Worm (Caenorhabditis elegans) whole organism, young adult: ENCODE results near the gene K11H3.3.

ENCODE experiments used
- B0019.2 ChIP-seq: fragments of 200-800 bp; sonication (Bioruptor generic); conservative IDR thresholded peaks from 2 replicates; pipeline ENCODE4 v1.3.6; 2022; ENCODE audit warnings: missing genetic modification reagents, missing genetic modification characterization, missing compliant biosample characterization
- B0035.1 ChIP-seq: sonication (generic microtip); optimal IDR thresholded peaks from 2 replicates; lab custom pipeline; 2016; ENCODE audit warnings: missing genetic modification characterization, mild to moderate bottlenecking, missing compliant biosample characterization, missing genotype, missing genetic modification reagents
- B0261.1 ChIP-seq: sonication (generic microtip); optimal IDR thresholded peaks from 2 replicates; lab custom pipeline; 2016; ENCODE audit warnings: mild to moderate bottlenecking, missing genetic modification characterization, moderate library complexity, missing compliant biosample characterization
- F49E8.2 ChIP-seq: sonication (generic microtip); optimal IDR thresholded peaks from 3 replicates; lab custom pipeline; 2017; ENCODE audit warnings: missing genetic modification characterization, mild to moderate bottlenecking, missing compliant biosample characterization, antibody characterized with exemption, moderate library complexity; ENCODE audit not compliant: insufficient read depth
- F52B5.7 ChIP-seq: sonication (generic microtip); optimal IDR thresholded peaks from 2 replicates; lab custom pipeline; 2016; ENCODE audit warnings: mild to moderate bottlenecking, missing genetic modification characterization, missing compliant biosample characterization
- F57A8.1 ChIP-seq: fragments of 200-800 bp; sonication (Bioruptor generic); optimal IDR thresholded peaks from 2 replicates; lab custom pipeline; 2018; ENCODE audit warnings: mild to moderate bottlenecking, missing genetic modification characterization, moderate library complexity, missing compliant biosample characterization
- Y53G8AR.9 ChIP-seq: fragments of 200-800 bp; sonication (Bioruptor generic); conservative IDR thresholded peaks from 2 replicates; pipeline ENCODE4 v1.3.6; 2022; ENCODE audit warnings: missing genetic modification reagents, missing genetic modification characterization, missing compliant biosample characterization
- Y79H2A.3 ChIP-seq: fragments of 200-800 bp; sonication (Bioruptor generic); conservative IDR thresholded peaks from 2 replicates; pipeline ENCODE4 v1.3.6; 2022; ENCODE audit warnings: missing genetic modification reagents, missing genetic modification characterization, missing compliant biosample characterization
- Y95B8A.8 ChIP-seq: fragments of 200-800 bp; sonication (Bioruptor generic); IDR thresholded peaks from 2 replicates; pipeline ENCODE4 v1.3.6; 2022; ENCODE audit warnings: missing genetic modification reagents, missing genetic modification characterization, missing compliant biosample characterization
- aptf-2 ChIP-seq: fragments of 200-800 bp; sonication (Bioruptor generic); conservative IDR thresholded peaks from 2 replicates; pipeline ENCODE4 v1.3.6; 2022; ENCODE audit warnings: missing genetic modification reagents, missing genetic modification characterization, missing compliant biosample characterization
- atf-7 ChIP-seq: sonication (generic microtip); optimal IDR thresholded peaks from 2 replicates; lab custom pipeline; 2017; ENCODE audit warnings: mild to moderate bottlenecking, missing genetic modification characterization, missing compliant biosample characterization
- athp-1 ChIP-seq: sonication (generic microtip); optimal IDR thresholded peaks from 2 replicates; lab custom pipeline; 2017; ENCODE audit warnings: mild to moderate bottlenecking, missing genetic modification characterization, missing compliant biosample characterization
- attf-5 ChIP-seq: fragments of 200-800 bp; sonication (Bioruptor generic); optimal IDR thresholded peaks from 2 replicates; lab custom pipeline; 2018; ENCODE audit warnings: mild to moderate bottlenecking, missing genetic modification characterization, missing compliant biosample characterization
- bed-1 ChIP-seq: fragments of 200-800 bp; sonication (Bioruptor generic); IDR thresholded peaks from 2 replicates; pipeline ENCODE4 v1.3.6; 2022; ENCODE audit warnings: missing genetic modification reagents, missing genetic modification characterization, missing compliant biosample characterization
- cebp-2 ChIP-seq: fragments of 200-800 bp; sonication (Bioruptor generic); IDR thresholded peaks from 2 replicates; pipeline ENCODE4 v1.3.6; 2022; ENCODE audit warnings: missing genetic modification characterization, missing compliant biosample characterization
- ceh-27 ChIP-seq: fragments of 200-800 bp; sonication (Bioruptor generic); optimal IDR thresholded peaks from 2 replicates; lab custom pipeline; 2018; ENCODE audit warnings: mild to moderate bottlenecking, missing genetic modification characterization, moderate library complexity, missing compliant biosample characterization
- ceh-79 ChIP-seq: sonication (generic microtip); optimal IDR thresholded peaks from 2 replicates; lab custom pipeline; 2017; ENCODE audit warnings: mild to moderate bottlenecking, missing genetic modification characterization, missing compliant biosample characterization
- ceh-91 ChIP-seq: fragments of 200-800 bp; sonication (Bioruptor generic); IDR thresholded peaks from 2 replicates; pipeline ENCODE4 v1.3.6; 2022; ENCODE audit warnings: missing genetic modification reagents, missing genetic modification characterization, missing compliant biosample characterization
- dox-1 ChIP-seq: fragments of 200-800 bp; sonication (Bioruptor generic); IDR thresholded peaks from 2 replicates; pipeline ENCODE4 v1.3.6; 2022; ENCODE audit warnings: missing genetic modification reagents, missing genetic modification characterization, missing compliant biosample characterization
- egl-18 ChIP-seq: fragments of 200-800 bp; sonication (Bioruptor generic); IDR thresholded peaks from 2 replicates; pipeline ENCODE4 v1.3.6; 2022; ENCODE audit warnings: missing genetic modification reagents, missing genetic modification characterization, missing compliant biosample characterization
- egrh-3 ChIP-seq: fragments of 200-800 bp; sonication (Bioruptor generic); IDR thresholded peaks from 2 replicates; pipeline ENCODE4 v1.3.6; 2022; ENCODE audit warnings: missing genetic modification reagents, missing genetic modification characterization, missing compliant biosample characterization
- ekl-4 ChIP-seq: fragments of 200-800 bp; sonication (Bioruptor generic); IDR thresholded peaks from 2 replicates; pipeline ENCODE4 v1.3.6; 2022; ENCODE audit warnings: missing genetic modification reagents, missing genetic modification characterization, missing compliant biosample characterization
- gei-17 ChIP-seq: fragments of 200-800 bp; sonication (Bioruptor generic); optimal IDR thresholded peaks from 2 replicates; lab custom pipeline; 2018; ENCODE audit warnings: mild to moderate bottlenecking, missing genetic modification characterization, missing compliant biosample characterization
- him-1 ChIP-seq: sonication (generic microtip); optimal IDR thresholded peaks from 2 replicates; lab custom pipeline; 2016; ENCODE audit warnings: missing genotype, missing genetic modification reagents, missing genetic modification characterization, missing compliant biosample characterization
- hlh-26 ChIP-seq: fragments of 200-800 bp; sonication (Bioruptor generic); conservative IDR thresholded peaks from 2 replicates; pipeline ENCODE4 v1.3.6; 2022; ENCODE audit warnings: missing genetic modification reagents, missing genetic modification characterization, missing compliant biosample characterization
- hrde-1 ChIP-seq: sonication (generic microtip); optimal IDR thresholded peaks from 2 replicates; lab custom pipeline; 2016; ENCODE audit warnings: missing genetic modification characterization, mild to moderate bottlenecking, missing compliant biosample characterization, moderate library complexity, missing genotype, missing genetic modification reagents, borderline replicate concordance
- hsf-1 ChIP-seq: fragments of 200-800 bp; sonication (Bioruptor generic); IDR thresholded peaks from 2 replicates; pipeline ENCODE4 v1.3.6; 2022; ENCODE audit warnings: missing genetic modification reagents, missing genetic modification characterization, missing compliant biosample characterization
- let-526 ChIP-seq: fragments of 200-800 bp; sonication (Bioruptor generic); IDR thresholded peaks from 2 replicates; pipeline ENCODE4 v1.3.6; 2022; ENCODE audit warnings: missing genetic modification reagents, missing genetic modification characterization, missing compliant biosample characterization
- lin-26 ChIP-seq: fragments of 200-800 bp; sonication (Bioruptor generic); IDR thresholded peaks from 2 replicates; pipeline ENCODE4 v1.3.6; 2022; ENCODE audit warnings: missing genetic modification reagents, missing genetic modification characterization, missing compliant biosample characterization
- lir-1 ChIP-seq: fragments of 200-800 bp; sonication (Bioruptor generic); conservative IDR thresholded peaks from 2 replicates; pipeline ENCODE4 v1.3.6; 2022; ENCODE audit warnings: missing genetic modification reagents, missing genetic modification characterization, missing compliant biosample characterization
- lsy-27 ChIP-seq: sonication (generic microtip); optimal IDR thresholded peaks from 2 replicates; lab custom pipeline; 2017; ENCODE audit warnings: missing genetic modification characterization, mild to moderate bottlenecking, missing compliant biosample characterization, antibody characterized with exemption, missing genotype, borderline replicate concordance; ENCODE audit not compliant: insufficient read depth
- madf-6 ChIP-seq: fragments of 200-800 bp; sonication (Bioruptor generic); IDR thresholded peaks from 2 replicates; pipeline ENCODE4 v1.3.6; 2022; ENCODE audit warnings: missing genetic modification reagents, missing genetic modification characterization, missing compliant biosample characterization
- mxl-1 ChIP-seq: sonication (generic microtip); optimal IDR thresholded peaks from 2 replicates; lab custom pipeline; 2016; ENCODE audit warnings: missing genetic modification characterization, missing compliant biosample characterization
- nfya-2 ChIP-seq: fragments of 200-800 bp; sonication (Bioruptor generic); IDR thresholded peaks from 2 replicates; pipeline ENCODE4 v1.3.6; 2022; ENCODE audit warnings: missing genetic modification reagents, missing genetic modification characterization, missing compliant biosample characterization
- nhr-179 ChIP-seq: sonication (generic microtip); optimal IDR thresholded peaks from 2 replicates; lab custom pipeline; 2016; ENCODE audit warnings: mild to moderate bottlenecking, missing genetic modification characterization, missing compliant biosample characterization
- pha-4 ChIP-seq: fragments of 150-350 bp; sonication (generic microtip); optimal IDR thresholded peaks from 2 replicates; lab custom pipeline; 2014; ENCODE audit warnings: missing biosample characterization, missing genetic modification reagents, missing genetic modification characterization
- repo-1 ChIP-seq: sonication (generic microtip); optimal IDR thresholded peaks from 2 replicates; lab custom pipeline; 2017; ENCODE audit warnings: mild to moderate bottlenecking, missing genetic modification characterization, missing compliant biosample characterization
- sdz-38 ChIP-seq: sonication (generic microtip); optimal IDR thresholded peaks from 2 replicates; lab custom pipeline; 2016; ENCODE audit warnings: missing genotype, missing genetic modification characterization, missing compliant biosample characterization
- snpc-1.1 ChIP-seq: sonication (generic microtip); optimal IDR thresholded peaks from 2 replicates; lab custom pipeline; 2017; ENCODE audit warnings: missing genetic modification characterization, mild to moderate bottlenecking, missing compliant biosample characterization, antibody characterized with exemption, moderate library complexity, missing genotype, missing genetic modification reagents; ENCODE audit not compliant: insufficient read depth
- tbx-9 ChIP-seq: sonication (generic microtip); optimal IDR thresholded peaks from 2 replicates; lab custom pipeline; 2016; ENCODE audit warnings: borderline replicate concordance, missing genetic modification characterization, inconsistent platforms, missing compliant biosample characterization
- xnd-1 ChIP-seq: sonication (generic microtip); optimal IDR thresholded peaks from 2 replicates; lab custom pipeline; 2016; ENCODE audit warnings: missing genotype, missing genetic modification reagents, missing genetic modification characterization, missing compliant biosample characterization
- zfh-2 ChIP-seq: fragments of 200-800 bp; sonication (Bioruptor generic); conservative IDR thresholded peaks from 2 replicates; pipeline ENCODE4 v1.3.6; 2022; ENCODE audit warnings: missing genetic modification reagents, missing genetic modification characterization, missing compliant biosample characterization
- ztf-25 ChIP-seq: fragments of 200-800 bp; sonication (Bioruptor generic); IDR thresholded peaks from 2 replicates; pipeline ENCODE4 v1.3.6; 2022; ENCODE audit warnings: missing genetic modification reagents, missing genetic modification characterization, missing compliant biosample characterization
- ztf-26 ChIP-seq: sonication (generic microtip); optimal IDR thresholded peaks from 2 replicates; lab custom pipeline; 2017; ENCODE audit warnings: missing genetic modification characterization, missing compliant biosample characterization

K11H3.3 gene

DNA sequence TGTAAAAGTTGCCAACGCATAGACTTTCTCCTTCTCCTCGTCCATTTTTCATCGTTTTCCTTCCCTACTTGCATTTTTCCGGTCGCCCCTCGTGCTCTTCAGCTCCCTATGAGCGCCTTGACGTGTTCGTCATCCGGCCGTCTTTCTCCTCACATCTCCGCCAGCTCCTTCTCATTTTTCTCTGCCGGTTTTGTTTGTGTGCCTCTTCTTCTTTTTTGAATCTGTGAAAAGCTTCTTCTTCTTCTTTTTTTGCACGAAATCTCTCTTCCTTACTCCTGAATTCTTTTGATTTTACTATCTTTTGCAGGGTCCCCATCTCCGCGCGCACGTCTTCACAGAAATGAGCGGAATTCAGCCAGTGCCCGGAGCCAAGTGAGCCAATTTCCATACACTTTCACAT, at the start of gene K11H3.3:
Gene K11H3.3, plus strand, starts transcription at position 308 of the 400 bp plus-strand sequence.
- no peak for TF ChIP-seq hlh-26 (GFP tag; lab: Robert Waterston, UW)
- 0 out of 2 replicates have a peak, but pooled peaks have one; percentile 5 for TF ChIP-seq dox-1 (GFP tag; lab: Robert Waterston, UW)

DNA sequence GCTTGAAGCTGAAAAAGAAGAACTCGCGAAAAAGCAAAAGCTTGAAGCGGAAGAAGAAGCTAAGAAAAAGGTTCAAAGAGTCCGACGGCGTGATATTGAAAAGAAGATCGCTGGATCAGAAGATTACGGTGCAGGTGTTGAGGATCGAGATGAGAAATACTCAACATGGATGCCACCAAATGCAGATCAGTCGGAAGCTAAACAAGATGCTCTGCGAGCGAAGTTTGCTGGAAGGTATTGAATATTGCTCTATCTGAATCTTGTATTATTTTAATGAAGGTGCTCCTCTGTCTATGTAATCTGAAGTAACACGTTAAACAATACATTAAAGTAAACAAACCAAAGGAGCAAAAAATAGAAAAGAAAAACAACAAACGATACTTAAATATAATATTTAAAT, 49.6 kb upstream of the K11H3.3 start:
- TF ChIP-seq Y79H2A.3 = 0 out of 2 replicates have a peak, but pooled peaks have one; percentile 21
- TF ChIP-seq him-1 (tag; lab: Kevin White, UChicago) = peak; percentile 73
- 0 out of 2 replicates have a peak, but pooled peaks have one; percentile 67 for TF ChIP-seq Y95B8A.8 (GFP tag; lab: Robert Waterston, UW)
- TF ChIP-seq let-526 (GFP tag; lab: Robert Waterston, UW) = no peak
- no peak for TF ChIP-seq aptf-2 (GFP tag; lab: Robert Waterston, UW)
- peak; percentile 2 for TF ChIP-seq hrde-1 (tag; lab: Kevin White, UChicago)
- no peak for TF ChIP-seq bed-1 (GFP tag; lab: Robert Waterston, UW)
- no peak for TF ChIP-seq B0019.2 (GFP tag; lab: Robert Waterston, UW)
- TF ChIP-seq lin-26 = peak; percentile 51
- no peak for TF ChIP-seq nhr-179 (tag; lab: Kevin White, UChicago)
- TF ChIP-seq F49E8.2 = peak; percentile 9
- TF ChIP-seq athp-1 (tag; lab: Kevin White, UChicago) = peak; percentile 4
- 0 out of 2 replicates have a peak, but pooled peaks have one; percentile 29 for TF ChIP-seq dox-1 (GFP tag; lab: Robert Waterston, UW)
- TF ChIP-seq hsf-1 (GFP tag; lab: Robert Waterston, UW) = peak; percentile 53; the same call in 1 of the 2 replicates

DNA sequence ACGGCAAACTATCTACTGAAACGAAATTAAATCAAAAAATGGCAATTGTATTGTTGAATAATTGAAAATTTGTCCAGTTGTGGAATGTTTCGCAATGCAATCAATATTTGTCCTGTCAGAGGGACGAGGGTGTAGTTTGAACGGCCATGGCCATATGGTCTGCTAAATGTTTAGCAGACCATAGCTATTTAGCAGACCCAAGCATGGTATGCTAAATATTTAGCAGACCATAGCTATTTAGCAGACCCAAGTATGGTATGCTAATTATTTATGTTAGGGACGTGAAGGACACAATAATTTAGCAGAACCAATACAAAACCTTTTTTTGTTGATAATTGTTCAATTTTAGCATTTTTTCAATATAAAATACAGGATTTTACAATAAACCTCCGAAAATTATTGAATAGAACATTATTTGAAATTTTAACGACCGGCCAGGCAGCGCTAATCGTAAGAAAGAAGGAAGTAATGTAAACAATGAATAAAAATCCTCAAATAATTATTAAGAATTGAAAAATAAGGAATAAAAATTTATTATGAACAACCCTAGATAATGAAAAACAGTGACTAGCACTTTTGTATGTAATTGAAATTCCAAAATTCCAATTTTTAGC, 46.5 kb upstream of the K11H3.3 start, which contains the start of gene riok-3:
Gene riok-3, minus strand, starts transcription at position 15 of the 614 bp plus-strand sequence.
- TF ChIP-seq gei-17 (GFP tag; lab: Kevin White, UChicago) (no peak), tbx-9 (tag; lab: Kevin White, UChicago) (no peak), ztf-25 (GFP tag; lab: Robert Waterston, UW) (no peak), xnd-1 (tag; lab: Kevin White, UChicago) (no peak), snpc-1.1 (tag; lab: Kevin White, UChicago) (no peak), Y53G8AR.9 (peak; percentile 75), lir-1 (no peak), F52B5.7 (tag; lab: Kevin White, UChicago) (no peak), Y95B8A.8 (GFP tag; lab: Robert Waterston, UW) (peak; percentile 40; the same call in 1 of the 2 replicates), pha-4 (tag; lab: Kevin White, UChicago) (no peak), bed-1 (GFP tag; lab: Robert Waterston, UW) (no peak), cebp-2 (GFP tag; lab: Robert Waterston, UW) (no peak), atf-7 (tag; lab: Kevin White, UChicago) (no peak), B0035.1 (tag; lab: Kevin White, UChicago) (no peak), lsy-27 (tag; lab: Kevin White, UChicago) (no peak), egl-18 (GFP tag; lab: Robert Waterston, UW) (no peak), mxl-1 (tag; lab: Kevin White, UChicago) (no peak), ekl-4 (GFP tag; lab: Robert Waterston, UW) (peak; percentile 50), B0261.1 (tag; lab: Kevin White, UChicago) (no peak), ceh-27 (GFP tag; lab: Kevin White, UChicago) (no peak), repo-1 (peak; percentile 77), nfya-2 (no peak), attf-5 (GFP tag; lab: Kevin White, UChicago) (no peak), hlh-26 (GFP tag; lab: Robert Waterston, UW) (no peak), ceh-91 (GFP tag; lab: Robert Waterston, UW) (no peak), egrh-3 (GFP tag; lab: Robert Waterston, UW) (no peak), sdz-38 (tag; lab: Kevin White, UChicago) (no peak), F57A8.1 (GFP tag; lab: Kevin White, UChicago) (no peak), madf-6 (GFP tag; lab: Robert Waterston, UW) (no peak; the same call in 1 of the 2 replicates), zfh-2 (GFP tag; lab: Robert Waterston, UW) (no peak), ztf-26 (tag; lab: Kevin White, UChicago) (peak; percentile 36), ceh-79 (tag; lab: Kevin White, UChicago) (no peak)
